Worm (Caenorhabditis elegans) whole organism, early embryonic: Measurements from ENCODE around the gene hpo-26.

Source experiments
- ama-1 ChIP-seq: fragments of 150-350 bp; optimal IDR thresholded peaks from 2 replicates; lab custom pipeline; 2014
- tbx-37 ChIP-seq: fragments of 200-800 bp; sonication (Bioruptor generic); conservative IDR thresholded peaks from 2 replicates; pipeline ENCODE4 v1.3.6; 2022; ENCODE audit warnings: missing genetic modification reagents, missing genetic modification characterization, missing compliant biosample characterization

ce11 chrV:6498441-6498840 is 34.4 kb downstream of the hpo-26 start:
- TF ChIP-seq ama-1 (lab: Kevin White, UChicago) (no peak), tbx-37 (no peak)
